Fruit fly (Drosophila melanogaster) whole organism, prepupa: ENCODE results near the gene CG42489.

Source experiments
- CG15336 ChIP-seq: fragments of 200-800 bp; sonication (Bioruptor generic); IDR thresholded peaks from 2 replicates; pipeline ENCODE4 v1.3.6; 2022; ENCODE audit warnings: missing biosample characterization, missing genetic modification characterization
- CG16779 ChIP-seq: fragments of 200-800 bp; sonication (Bioruptor generic); optimal IDR thresholded peaks from 3 replicates; lab custom pipeline; 2017; ENCODE audit warnings: missing biosample characterization, mild to moderate bottlenecking, missing genetic modification characterization
- CG3032 ChIP-seq: fragments of 200-800 bp; optimal IDR thresholded peaks from 2 replicates; lab custom pipeline; 2019; ENCODE audit warnings: missing biosample characterization, mild to moderate bottlenecking, missing genetic modification characterization, moderate library complexity
- CG32006 ChIP-seq: fragments of 200-800 bp; sonication (Bioruptor generic); optimal IDR thresholded peaks from 3 replicates; lab custom pipeline; 2017; ENCODE audit warnings: missing biosample characterization, mild to moderate bottlenecking, missing genetic modification characterization
- CG4318 ChIP-seq: fragments of 200-800 bp; sonication (Bioruptor generic); optimal IDR thresholded peaks from 3 replicates; lab custom pipeline; 2017; ENCODE audit warnings: missing biosample characterization, mild to moderate bottlenecking, missing genetic modification characterization
- Eip93F ChIP-seq: fragments of 200-800 bp; sonication (Bioruptor generic); optimal IDR thresholded peaks from 2 replicates; lab custom pipeline; 2016; ENCODE audit warnings: missing biosample characterization, mild to moderate bottlenecking, missing genetic modification characterization
- Ets21C ChIP-seq: fragments of 200-800 bp; sonication (Bioruptor generic); optimal IDR thresholded peaks from 3 replicates; lab custom pipeline; 2016; ENCODE audit warnings: missing biosample characterization, missing genetic modification characterization
- Met ChIP-seq: fragments of 200-800 bp; sonication (Bioruptor generic); optimal IDR thresholded peaks from 3 replicates; lab custom pipeline; 2016; ENCODE audit warnings: missing biosample characterization, missing genetic modification characterization
- Sox102F ChIP-seq: fragments of 200-800 bp; sonication (Bioruptor generic); optimal IDR thresholded peaks from 2 replicates; lab custom pipeline; 2016; ENCODE audit warnings: missing biosample characterization, mild to moderate bottlenecking, missing genetic modification characterization
- spab ChIP-seq: fragments of 200-800 bp; sonication (Bioruptor generic); optimal IDR thresholded peaks from 2 replicates; lab custom pipeline; 2017; ENCODE audit warnings: missing biosample characterization, mild to moderate bottlenecking, missing genetic modification characterization, missing genetic modification reagents
- topi ChIP-seq: fragments of 200-800 bp; sonication (Bioruptor generic); optimal IDR thresholded peaks from 3 replicates; lab custom pipeline; 2016; ENCODE audit warnings: missing biosample characterization, missing genetic modification characterization

DNA sequence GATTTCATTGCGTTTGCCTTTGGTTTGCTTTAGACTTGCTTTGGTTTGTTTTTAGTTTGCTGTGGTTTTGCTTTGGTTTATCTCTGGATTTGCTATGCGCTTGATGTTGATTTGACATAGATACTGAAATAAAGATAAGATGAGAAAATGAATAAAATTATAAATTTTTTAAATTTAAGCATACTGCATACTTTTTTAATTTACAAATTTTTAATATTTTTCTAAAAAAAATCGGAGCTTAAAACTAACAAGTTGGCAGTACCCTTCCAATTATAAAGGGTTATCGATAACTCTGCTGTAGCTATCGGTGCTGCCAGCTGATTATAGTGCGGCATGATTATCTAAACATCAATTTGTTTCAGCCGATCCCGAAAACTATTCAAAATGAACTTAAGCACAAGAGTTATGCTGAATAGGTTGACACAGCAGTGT, 19.3 kb upstream of the CG42489 start, which contains the start of gene mRpL19:
- TF ChIP-seq Sox102F (GFP tag; lab: Kevin White, UChicago) (peak; percentile 1), CG32006 (no peak), topi (GFP tag; lab: Kevin White, UChicago) (no peak), Eip93F (GFP tag; lab: Kevin White, UChicago) (no peak), Ets21C (GFP tag; lab: Kevin White, UChicago) (no peak), CG4318 (no peak), spab (GFP tag; lab: Kevin White, UChicago) (no peak), Met (GFP tag; lab: Kevin White, UChicago) (peak; percentile 6), CG3032 (tag; lab: Kevin White, UChicago) (peak; percentile 46), CG15336 (GFP tag; lab: Robert Waterston, UW) (peak; percentile 10; the same call in 1 of the 2 replicates), CG16779 (tag; lab: Kevin White, UChicago) (no peak)
